Worm (Caenorhabditis elegans): Measurements from ENCODE around the gene F37B4.15.

Gene F37B4.15

DNA sequence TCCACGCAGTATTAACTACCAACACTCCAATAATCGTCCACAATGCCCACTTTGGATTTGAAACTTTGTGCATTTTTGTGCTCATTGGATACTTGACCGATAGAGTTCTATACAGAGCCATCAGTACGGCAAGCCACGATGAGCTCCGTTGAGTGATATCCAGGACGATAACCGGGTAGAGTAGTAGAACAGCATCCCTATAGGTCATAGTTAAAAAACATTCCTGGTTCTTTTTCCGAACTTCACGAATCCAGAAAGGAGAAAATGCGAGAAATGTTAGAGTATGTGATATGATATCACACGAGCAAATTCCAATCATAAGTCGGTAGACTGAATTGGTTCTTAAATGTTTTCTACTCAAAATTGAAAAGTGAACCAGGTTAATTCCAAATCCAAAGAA, 3.8 kb upstream of the F37B4.15 start:
- TF ChIP-seq ztf-28 (GFP tag; IDR thresholded peaks at IDR 0.05) (no peak), dpl-1 (GFP tag; optimal IDR thresholded peaks at IDR 0.05) (no peak), cebp-1 (GFP tag; IDR thresholded peaks at IDR 0.05) (no peak), cebp-1 (tag; optimal IDR thresholded peaks at IDR 0.05) (no peak), hmg-1.2 (GFP tag; IDR thresholded peaks at IDR 0.05) (no peak), ztf-26 (tag; optimal IDR thresholded peaks at IDR 0.05) (no peak), chd-7 (tag; optimal IDR thresholded peaks at IDR 0.05) (no peak), attf-3 (GFP tag; conservative IDR thresholded peaks at IDR 0.05) (no peak), mxl-1 (tag; optimal IDR thresholded peaks at IDR 0.05) (no peak), ceh-58 (GFP tag; IDR thresholded peaks at IDR 0.05) (no peak), F52B5.7 (tag; optimal IDR thresholded peaks at IDR 0.05) (no peak), nhr-80 (tag; optimal IDR thresholded peaks at IDR 0.05) (no peak), nfyb-1 (GFP tag; IDR thresholded peaks at IDR 0.05) (no peak), efl-1 (GFP tag; optimal IDR thresholded peaks at IDR 0.05) (no peak), tbp1 (GFP tag; optimal IDR thresholded peaks at IDR 0.05) (no peak), madf-10 (tag; optimal IDR thresholded peaks at IDR 0.05) (no peak), ets-4 (GFP tag; optimal IDR thresholded peaks at IDR 0.05) (no peak)

DNA sequence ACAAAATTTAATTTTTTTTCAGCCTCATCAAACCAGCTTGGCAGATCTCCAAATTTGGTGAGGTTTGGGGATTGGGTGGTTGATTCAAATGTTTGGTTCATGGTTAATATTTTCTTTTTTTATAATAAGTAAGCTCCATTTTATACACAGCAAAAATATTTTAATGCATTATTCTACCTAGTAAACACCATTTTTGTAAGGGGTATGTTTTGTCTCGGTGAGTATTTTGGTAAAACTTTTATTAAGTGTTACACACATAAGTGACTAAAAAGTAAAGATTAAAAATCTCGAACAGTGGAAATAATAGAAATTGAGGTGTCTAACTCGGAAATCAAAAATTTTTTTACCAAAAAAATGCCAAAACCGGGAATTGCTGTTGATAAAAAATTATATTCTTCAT, 3.3 kb upstream of the F37B4.15 start, which contains the start of gene srw-4:
TSS of gene srw-4 (minus strand) at position 101 of the 400 bp plus-strand sequence.
- TF ChIP-seq C06A6.2 (GFP tag; conservative IDR thresholded peaks at IDR 0.05) (no peak), B0336.3 (GFP tag; IDR thresholded peaks at IDR 0.05) (no peak), egl-18 (GFP tag; IDR thresholded peaks at IDR 0.05) (no peak)

DNA sequence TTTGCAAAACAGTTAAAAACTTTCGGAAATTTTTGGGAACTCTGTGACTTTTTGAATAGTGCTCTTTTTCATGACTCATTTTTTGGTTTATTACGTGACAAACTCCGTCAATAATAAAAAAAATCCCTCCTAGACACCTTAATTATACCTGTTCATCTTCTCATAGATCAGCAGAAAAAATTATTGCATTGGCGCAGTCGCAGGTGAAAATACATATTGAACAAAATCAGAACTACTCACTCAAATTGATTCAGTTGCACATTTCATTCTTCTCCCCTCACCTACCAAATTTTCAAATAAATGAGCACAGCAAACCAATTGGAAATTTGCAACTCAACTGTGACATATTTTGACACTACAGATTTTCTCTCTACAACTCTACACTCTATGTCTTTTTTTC, 949 bp downstream of the F37B4.15 start, which contains the start of gene srh-127:
TSS of gene srh-127 (plus strand) at position 301 of the 400 bp plus-strand sequence.
- TF ChIP-seq egrh-3 (GFP tag; IDR thresholded peaks at IDR 0.05), result no peak
- TF ChIP-seq lin-40 (tag; optimal IDR thresholded peaks at IDR 0.05), result no peak
- TF ChIP-seq ama-1 (optimal IDR thresholded peaks at IDR 0.05), result no peak
- no peak for TF ChIP-seq ama-1 (GFP tag; optimal IDR thresholded peaks at IDR 0.05)
- TF ChIP-seq F52B5.7 (tag; optimal IDR thresholded peaks at IDR 0.05), result no peak
- no peak for TF ChIP-seq attf-6 (GFP tag; IDR thresholded peaks at IDR 0.05)
- no peak for TF ChIP-seq K11D2.4 (GFP tag; IDR thresholded peaks at IDR 0.05)
- TF ChIP-seq sdz-38 (tag; optimal IDR thresholded peaks at IDR 0.05), result no peak
- TF ChIP-seq mel-28 (tag; optimal IDR thresholded peaks at IDR 0.05; ENCODE audit: borderline replicate concordance), result no peak
- no peak for TF ChIP-seq madf-3 (GFP tag; IDR thresholded peaks at IDR 0.05)
- no peak for TF ChIP-seq hmg-1.2 (GFP tag; IDR thresholded peaks at IDR 0.05)
- TF ChIP-seq aptf-3 (GFP tag; IDR thresholded peaks at IDR 0.05), result no peak

DNA sequence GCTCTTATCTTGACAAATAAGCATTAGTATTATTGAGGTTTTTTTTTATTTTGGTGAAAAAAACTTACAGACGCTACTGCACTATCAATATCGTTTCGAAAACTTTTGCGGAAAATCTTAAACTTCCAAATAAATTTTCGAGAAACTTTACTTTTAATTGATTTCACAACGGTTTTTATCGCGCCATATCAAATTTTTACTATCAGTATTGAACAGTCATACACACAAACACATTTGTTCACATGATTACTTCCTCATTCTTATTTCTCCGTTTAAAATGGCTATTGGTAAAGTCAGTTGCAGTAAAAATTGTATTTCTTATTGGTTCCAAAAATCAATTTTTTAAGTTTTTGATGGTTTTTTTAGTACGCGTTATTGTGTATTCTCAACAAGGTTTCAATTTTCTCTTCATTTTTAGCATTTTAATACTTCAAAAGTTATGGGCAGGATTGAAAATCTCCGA, 4.2 kb downstream of the F37B4.15 start, which contains the start of gene pals-32:
TSS of gene pals-32 (plus strand) at position 413 of the 463 bp plus-strand sequence.
- no peak for TF ChIP-seq ama-1 (optimal IDR thresholded peaks at IDR 0.05)
- TF ChIP-seq ama-1 (GFP tag; optimal IDR thresholded peaks at IDR 0.05), result no peak
- TF ChIP-seq zim-3 (tag; optimal IDR thresholded peaks at IDR 0.05), result no peak
- no peak for TF ChIP-seq unc-130 (GFP tag; optimal IDR thresholded peaks at IDR 0.05)
- TF ChIP-seq F10E7.11 (tag; optimal IDR thresholded peaks at IDR 0.05), result no peak
- TF ChIP-seq madf-6 (GFP tag; IDR thresholded peaks at IDR 0.05), result no peak
- no peak for TF ChIP-seq snpc-4 (GFP tag; optimal IDR thresholded peaks at IDR 0.05)
- no peak for TF ChIP-seq snpc-4 (tag; optimal IDR thresholded peaks at IDR 0.05)
- TF ChIP-seq lin-40 (tag; optimal IDR thresholded peaks at IDR 0.05), result no peak

Data from whole organism, young adult.